Worm (Caenorhabditis elegans): Measurements from ENCODE around the gene argk-1.

DNA sequence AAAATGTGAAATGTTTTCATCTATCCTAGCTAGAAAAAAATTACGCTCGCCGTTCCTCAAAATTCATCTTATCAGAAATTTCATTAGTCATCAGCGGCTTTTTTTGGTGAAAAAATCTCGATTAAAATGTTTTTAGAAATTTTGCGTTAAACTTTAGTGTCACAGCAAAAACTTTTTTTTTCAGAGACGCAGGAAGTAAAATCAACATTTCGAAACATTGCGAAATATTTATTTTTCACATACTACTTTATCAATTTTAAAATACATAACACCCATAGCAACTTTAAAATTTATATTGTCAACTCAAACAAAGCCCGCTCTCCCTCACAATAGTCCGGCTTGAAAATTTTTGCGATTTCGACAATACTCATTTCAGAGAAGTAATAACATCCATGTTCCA, 28.5 kb downstream of the argk-1 start:
- TF ChIP-seq hlh-30 (tag; optimal IDR thresholded peaks at IDR 0.05; ENCODE audit: insufficient read depth) (no peak), nhr-76 (tag; optimal IDR thresholded peaks at IDR 0.05) (no peak), D1046.2 (GFP tag; IDR thresholded peaks at IDR 0.05) (no peak), zag-1 (tag; optimal IDR thresholded peaks at IDR 0.05) (no peak), hmg-1.1 (GFP tag; IDR thresholded peaks at IDR 0.05) (no peak), ama-1 (optimal IDR thresholded peaks at IDR 0.05) (no peak), mep-1 (tag; optimal IDR thresholded peaks at IDR 0.05) (no peak), skn-1 (tag; optimal IDR thresholded peaks at IDR 0.05) (no peak), nhr-25 (tag; optimal IDR thresholded peaks at IDR 0.05; ENCODE audit: borderline replicate concordance, insufficient read depth) (no peak), R02D3.7 (tag; optimal IDR thresholded peaks at IDR 0.05) (no peak), nhr-11 (tag; optimal IDR thresholded peaks at IDR 0.05) (no peak), rbr-2 (tag; optimal IDR thresholded peaks at IDR 0.05) (no peak), nhr-10 (tag; optimal IDR thresholded peaks at IDR 0.05) (no peak), Y105C5A.15 (GFP tag; IDR thresholded peaks at IDR 0.05) (no peak)

All from whole organism, L4 larva.